Worm (Caenorhabditis elegans) whole organism, L2 larva: ENCODE results near the gene T02H6.11.

Experiments used
- F13H6.1 ChIP-seq: sonication (generic microtip); optimal IDR thresholded peaks from 2 replicates; lab custom pipeline; 2016; ENCODE audit warnings: missing genetic modification characterization, missing compliant biosample characterization
- R02D3.7 ChIP-seq: fragments of 150-350 bp; optimal IDR thresholded peaks from 2 replicates; lab custom pipeline; 2014; ENCODE audit warnings: missing biosample characterization, missing genetic modification characterization
- alr-1 ChIP-seq: fragments of 150-350 bp; optimal IDR thresholded peaks from 2 replicates; lab custom pipeline; 2014; ENCODE audit warnings: missing biosample characterization, missing genetic modification characterization
- ceh-16 ChIP-seq: fragments of 150-350 bp; optimal IDR thresholded peaks from 2 replicates; lab custom pipeline; 2014; ENCODE audit warnings: missing biosample characterization, missing genetic modification characterization
- ceh-82 ChIP-seq: fragments of 150-350 bp; optimal IDR thresholded peaks from 2 replicates; lab custom pipeline; 2014; ENCODE audit warnings: missing biosample characterization, missing genetic modification characterization
- crh-2 ChIP-seq: sonication (generic microtip); optimal IDR thresholded peaks from 2 replicates; lab custom pipeline; 2017; ENCODE audit warnings: missing biosample characterization, missing genetic modification characterization
- egl-27 ChIP-seq: sonication (generic microtip); optimal IDR thresholded peaks from 3 replicates; lab custom pipeline; 2017; ENCODE audit warnings: missing biosample characterization, missing genetic modification reagents, missing genetic modification characterization
- elt-1 ChIP-seq: fragments of 150-350 bp; optimal IDR thresholded peaks from 2 replicates; lab custom pipeline; 2014; ENCODE audit warnings: missing biosample characterization, missing genetic modification characterization
- elt-3 ChIP-seq: sonication (generic microtip); optimal IDR thresholded peaks from 2 replicates; lab custom pipeline; 2017; ENCODE audit warnings: missing biosample characterization, missing genetic modification characterization
- fos-1 ChIP-seq: fragments of 150-350 bp; optimal IDR thresholded peaks from 2 replicates; lab custom pipeline; 2014; ENCODE audit warnings: missing biosample characterization, missing genetic modification characterization
- gmeb-1 ChIP-seq: fragments of 150-350 bp; optimal IDR thresholded peaks from 2 replicates; lab custom pipeline; 2014; ENCODE audit warnings: missing biosample characterization, missing genetic modification characterization
- lin-11 ChIP-seq: fragments of 150-350 bp; sonication (generic microtip); optimal IDR thresholded peaks from 2 replicates; lab custom pipeline; 2014; ENCODE audit warnings: missing biosample characterization, missing genetic modification characterization, inconsistent platforms, mixed read lengths
- lin-39 ChIP-seq: fragments of 150-350 bp; optimal IDR thresholded peaks from 2 replicates; lab custom pipeline; 2014; ENCODE audit warnings: missing biosample characterization, missing genetic modification reagents, missing genetic modification characterization
- lsy-2 ChIP-seq, 2 experiments: fragments of 150-350 bp in 1 of 2; sonication (generic microtip) in 1 of 2; optimal IDR thresholded peaks; 2 replicates each; lab custom pipeline; 2014 to 2017; ENCODE audit warnings: missing biosample characterization in 2 of 2, missing genetic modification characterization in 2 of 2
- mab-5 ChIP-seq: fragments of 150-350 bp; optimal IDR thresholded peaks from 2 replicates; lab custom pipeline; 2014; ENCODE audit warnings: missing biosample characterization, missing genetic modification characterization
- mbf-1 ChIP-seq: sonication (generic microtip); optimal IDR thresholded peaks from 2 replicates; lab custom pipeline; 2017; ENCODE audit warnings: missing biosample characterization, missing genetic modification characterization
- mdl-1 ChIP-seq, 2 experiments: fragments of 150-350 bp in 1 of 2; sonication (generic microtip) in 1 of 2; optimal IDR thresholded peaks; 2 replicates each; lab custom pipeline; 2017; ENCODE audit warnings: missing biosample characterization in 2 of 2, missing genetic modification characterization in 2 of 2
- nhr-10 ChIP-seq: sonication (generic microtip); optimal IDR thresholded peaks from 2 replicates; lab custom pipeline; 2017; ENCODE audit warnings: missing biosample characterization, missing genetic modification characterization
- nhr-11 ChIP-seq: fragments of 150-350 bp; optimal IDR thresholded peaks from 2 replicates; lab custom pipeline; 2014; ENCODE audit warnings: missing biosample characterization, missing genetic modification characterization
- nhr-12 ChIP-seq: fragments of 150-350 bp; optimal IDR thresholded peaks from 2 replicates; lab custom pipeline; 2014; ENCODE audit warnings: missing biosample characterization, missing genetic modification characterization
- nhr-129 ChIP-seq: fragments of 150-350 bp; optimal IDR thresholded peaks from 2 replicates; lab custom pipeline; 2014; ENCODE audit warnings: missing biosample characterization, missing genetic modification characterization
- nhr-21 ChIP-seq: fragments of 150-350 bp; optimal IDR thresholded peaks from 2 replicates; lab custom pipeline; 2014; ENCODE audit warnings: missing biosample characterization, missing genetic modification characterization
- nhr-237 ChIP-seq: fragments of 150-350 bp; optimal IDR thresholded peaks from 2 replicates; lab custom pipeline; 2014; ENCODE audit warnings: missing biosample characterization, missing genetic modification characterization
- nhr-25 ChIP-seq: fragments of 150-350 bp; sonication (generic microtip); optimal IDR thresholded peaks from 3 replicates; lab custom pipeline; 2014; ENCODE audit warnings: missing biosample characterization, missing genetic modification characterization
- peb-1 ChIP-seq: fragments of 150-350 bp; optimal IDR thresholded peaks from 2 replicates; lab custom pipeline; 2014; ENCODE audit warnings: missing biosample characterization, missing genetic modification characterization
- sem-4 ChIP-seq: fragments of 150-350 bp; optimal IDR thresholded peaks from 2 replicates; lab custom pipeline; 2014; ENCODE audit warnings: missing biosample characterization, missing genetic modification reagents, missing genetic modification characterization
- skn-1 ChIP-seq: sonication (generic microtip); optimal IDR thresholded peaks from 2 replicates; lab custom pipeline; 2017; ENCODE audit warnings: missing biosample characterization, missing genetic modification characterization
- sma-3 ChIP-seq: sonication (generic microtip); optimal IDR thresholded peaks from 2 replicates; lab custom pipeline; 2016; ENCODE audit warnings: missing genetic modification reagents, missing genetic modification characterization, missing compliant biosample characterization
- sma-9 ChIP-seq, 2 experiments: fragments of 150-350 bp in 1 of 2; sonication (generic microtip) in 1 of 2; optimal IDR thresholded peaks; 2 replicates each; lab custom pipeline; 2014 to 2016; ENCODE audit warnings: missing genetic modification characterization in 2 of 2, mild to moderate bottlenecking in 1 of 2, missing biosample characterization in 1 of 2, missing compliant biosample characterization in 1 of 2, missing genetic modification reagents in 1 of 2, moderate library complexity in 1 of 2
- snpc-4 ChIP-seq: fragments of 150-350 bp; optimal IDR thresholded peaks from 2 replicates; lab custom pipeline; 2014; ENCODE audit warnings: missing biosample characterization, missing genetic modification characterization
- unc-55 ChIP-seq: fragments of 150-350 bp; sonication (generic microtip); optimal IDR thresholded peaks from 3 replicates; lab custom pipeline; 2014; ENCODE audit warnings: missing biosample characterization, missing genetic modification reagents, missing genetic modification characterization
- unc-62 ChIP-seq: fragments of 150-350 bp; optimal IDR thresholded peaks from 2 replicates; lab custom pipeline; 2014; ENCODE audit warnings: missing biosample characterization, missing genetic modification reagents, missing genetic modification characterization
- zag-1 ChIP-seq: fragments of 150-350 bp; optimal IDR thresholded peaks from 2 replicates; lab custom pipeline; 2014; ENCODE audit warnings: missing biosample characterization, missing genetic modification characterization
- ztf-4 ChIP-seq: fragments of 150-350 bp; optimal IDR thresholded peaks from 2 replicates; lab custom pipeline; 2014; ENCODE audit warnings: missing biosample characterization, missing genetic modification characterization

T02H6.11 gene

DNA sequence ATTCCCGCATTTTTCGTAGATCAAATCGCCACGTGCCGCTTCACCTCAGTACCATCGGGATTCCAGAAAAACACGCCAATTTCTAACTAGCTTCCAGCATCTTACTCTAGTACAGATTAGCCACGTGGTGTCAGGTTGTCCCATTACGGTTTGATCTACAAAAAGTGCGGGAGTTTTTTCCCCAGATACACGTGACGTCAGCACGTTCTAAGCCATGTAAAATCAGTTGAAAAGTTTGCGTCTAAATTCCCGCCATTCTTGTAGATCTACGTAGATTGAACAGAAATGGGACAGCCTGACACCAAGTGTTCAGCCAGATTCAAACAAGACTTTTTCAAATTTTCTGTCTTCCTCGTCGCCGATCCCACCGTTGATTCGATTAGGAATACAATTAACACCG is 22.3 kb downstream of the T02H6.11 start, which contains the start of gene T02H6.9:
TSS of gene T02H6.9 (plus strand) at position 301 of the 400 bp plus-strand sequence.
- no peak for TF ChIP-seq egl-27 (tag; lab: Kevin White, UChicago)
- no peak for TF ChIP-seq zag-1
- TF ChIP-seq F13H6.1: no peak
- no peak for TF ChIP-seq nhr-21
- no peak for TF ChIP-seq unc-62 (GFP tag; lab: Kevin White, UChicago)
- TF ChIP-seq sma-9 (GFP tag; optimal IDR thresholded peaks at IDR 0.05; lab: Kevin White, UChicago): no peak
- TF ChIP-seq sma-9 (tag; optimal IDR thresholded peaks at IDR 0.05; lab: Kevin White, UChicago): no peak
- no peak for TF ChIP-seq mdl-1 (tag; optimal IDR thresholded peaks at IDR 0.05; lab: Kevin White, UChicago)
- no peak for TF ChIP-seq lin-39 (tag; lab: Kevin White, UChicago)
- TF ChIP-seq skn-1 (tag; lab: Kevin White, UChicago): no peak
- no peak for TF ChIP-seq ztf-4 (tag; lab: Kevin White, UChicago)
- TF ChIP-seq nhr-129 (tag; lab: Kevin White, UChicago): no peak
- TF ChIP-seq R02D3.7 (tag; lab: Kevin White, UChicago): no peak
- no peak for TF ChIP-seq lsy-2 (tag; optimal IDR thresholded peaks at IDR 0.05; lab: Kevin White, UChicago)
- TF ChIP-seq nhr-12: no peak
- no peak for TF ChIP-seq nhr-10
- TF ChIP-seq mab-5 (tag; lab: Kevin White, UChicago): no peak
- TF ChIP-seq nhr-11: no peak
- no peak for TF ChIP-seq crh-2 (tag; lab: Kevin White, UChicago)
- no peak for TF ChIP-seq peb-1 (tag; lab: Kevin White, UChicago)
- no peak for TF ChIP-seq lin-11

DNA sequence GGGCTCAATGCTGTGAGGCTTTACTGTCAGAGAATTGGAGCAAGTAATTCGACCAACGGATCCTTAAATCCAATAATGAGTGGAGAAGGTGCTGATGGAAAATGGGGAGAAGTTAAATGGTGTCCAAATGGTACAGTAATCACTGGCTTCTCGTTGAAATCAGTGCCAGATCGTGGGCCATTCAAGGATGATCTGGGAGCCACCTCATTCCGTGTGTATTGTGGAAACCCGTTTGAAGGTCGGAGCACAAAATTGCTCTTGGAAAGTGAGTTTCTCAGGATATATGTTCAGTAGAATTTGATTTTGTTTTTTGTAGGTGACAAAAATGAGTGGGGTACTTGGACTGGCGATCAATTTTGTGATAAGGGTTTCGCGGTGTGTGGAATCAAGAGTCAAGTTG is 25.1 kb downstream of the T02H6.11 start:
- TF ChIP-seq sma-3 (GFP tag; lab: Kevin White, UChicago) (no peak), mbf-1 (no peak), nhr-25 (tag; lab: Kevin White, UChicago) (no peak)

DNA sequence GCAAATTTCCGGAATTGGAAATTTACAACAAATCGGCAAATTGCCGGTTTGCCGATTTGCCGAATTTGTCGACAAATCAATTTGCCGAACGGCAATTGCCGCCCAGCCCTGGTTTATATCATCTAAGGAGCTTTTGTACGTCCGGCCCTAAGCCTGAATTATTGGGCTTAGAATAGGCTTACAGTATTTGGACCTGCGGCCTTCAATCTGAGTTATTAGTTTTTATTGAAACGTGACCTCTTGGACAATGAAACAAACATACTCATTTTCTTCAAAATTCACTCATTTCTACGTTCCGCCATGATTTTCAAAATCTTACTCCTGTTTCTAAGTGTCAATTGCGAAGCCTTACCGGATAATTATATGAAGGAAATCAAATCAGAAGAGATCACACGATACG is 25.6 kb downstream of the T02H6.11 start, which contains the start of gene Y39F10C.1:
TSS of gene Y39F10C.1 (plus strand) at position 301 of the 400 bp plus-strand sequence.
- TF ChIP-seq ceh-16 (no peak), mab-5 (tag; lab: Kevin White, UChicago) (no peak), gmeb-1 (tag; lab: Kevin White, UChicago) (no peak), unc-55 (GFP tag; lab: Kevin White, UChicago) (no peak)
- TF ChIP-seq, all 48 proteins: peak for 0

DNA sequence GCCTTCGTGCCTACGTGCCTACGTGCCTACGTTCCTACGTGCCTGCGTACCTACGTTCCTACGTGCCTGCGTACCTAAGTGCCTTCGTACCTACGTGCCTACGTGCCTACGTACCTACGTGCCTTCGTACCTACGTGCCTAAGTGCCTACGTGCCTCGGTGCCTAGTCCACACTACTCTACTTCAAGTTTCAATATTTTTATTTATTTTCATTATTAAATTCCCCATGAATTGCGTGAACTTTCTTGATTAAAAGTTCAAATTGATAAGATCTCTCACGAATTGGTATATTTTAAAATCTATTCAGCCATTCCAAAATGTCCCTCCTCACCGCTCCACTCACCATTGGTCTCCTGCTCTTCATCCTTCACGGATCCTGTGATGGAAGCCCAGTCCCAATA is 26.8 kb downstream of the T02H6.11 start, which contains the start of gene Y39F10C.3:
TSS of gene Y39F10C.3 (plus strand) at position 301 of the 400 bp plus-strand sequence.
- TF ChIP-seq lin-11 (no peak), fos-1 (tag; lab: Kevin White, UChicago) (no peak), lin-39 (tag; lab: Kevin White, UChicago) (no peak), ceh-16 (no peak), alr-1 (tag; lab: Kevin White, UChicago) (no peak), elt-3 (tag; lab: Kevin White, UChicago) (no peak), nhr-129 (tag; lab: Kevin White, UChicago) (no peak)

DNA sequence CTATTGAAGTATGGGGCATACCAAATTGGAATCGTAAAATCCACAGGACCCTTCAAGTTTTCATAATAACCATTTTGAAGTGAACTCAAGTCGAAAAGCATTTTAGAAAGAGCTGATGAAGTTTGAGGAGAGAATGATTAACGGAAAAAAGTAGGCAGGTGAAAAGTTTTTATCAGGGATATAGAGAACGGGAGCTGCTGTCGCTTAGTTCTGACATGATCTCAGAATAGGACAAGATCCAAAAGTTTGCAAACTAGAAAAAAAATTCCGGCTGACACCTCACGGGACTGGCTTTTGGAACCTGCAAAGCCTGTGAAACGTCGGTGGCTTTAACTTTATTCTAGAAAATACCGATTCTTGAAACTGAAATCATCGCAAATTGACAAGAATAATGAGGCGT is 29.9 kb downstream of the T02H6.11 start, which contains the start of gene sri-46:
TSS of gene sri-46 (minus strand) at position 101 of the 400 bp plus-strand sequence.
- TF ChIP-seq nhr-129 (tag; lab: Kevin White, UChicago) (no peak), elt-1 (tag; lab: Kevin White, UChicago) (no peak), ceh-82 (tag; lab: Kevin White, UChicago) (no peak), nhr-237 (tag; lab: Kevin White, UChicago) (no peak), alr-1 (tag; lab: Kevin White, UChicago) (no peak), mdl-1 (tag; optimal IDR thresholded peaks at IDR 0.05; lab: Kevin White, UChicago) (no peak), snpc-4 (tag; lab: Kevin White, UChicago) (no peak), sem-4 (tag; lab: Kevin White, UChicago) (no peak), gmeb-1 (tag; lab: Kevin White, UChicago) (no peak), egl-27 (tag; lab: Kevin White, UChicago) (no peak), nhr-11 (no peak), fos-1 (tag; lab: Kevin White, UChicago) (no peak), mbf-1 (no peak)
